Worm (Caenorhabditis elegans): ENCODE data around the gene sre-47.

DNA sequence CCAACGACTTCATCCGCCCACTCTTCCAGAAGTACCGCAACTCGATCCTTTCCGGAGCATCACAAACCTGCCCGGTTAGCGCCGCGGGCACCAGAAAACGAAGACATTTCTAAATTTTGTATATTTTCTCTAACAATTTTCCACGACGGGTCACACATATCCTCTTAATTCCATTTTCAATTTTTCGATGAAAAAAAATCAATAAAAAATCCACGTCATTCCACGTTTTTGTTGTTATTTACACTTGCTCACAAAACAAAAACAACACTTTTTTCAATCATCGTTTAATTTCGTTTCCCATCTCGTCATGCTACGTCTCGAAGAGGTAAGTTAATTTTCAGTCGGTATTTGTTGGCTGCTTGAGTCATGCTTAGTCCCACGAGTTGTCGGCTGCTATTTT lies 23.9 kb upstream of the sre-47 start, which contains the start of gene F01D5.7:
- TF ChIP-seq nhr-179 (tag; optimal IDR thresholded peaks at IDR 0.05) (no peak), aptf-3 (GFP tag; IDR thresholded peaks at IDR 0.05) (no peak), lin-54 (GFP tag; optimal IDR thresholded peaks at IDR 0.05) (no peak), ztf-26 (tag; optimal IDR thresholded peaks at IDR 0.05) (no peak), tbp1 (GFP tag; optimal IDR thresholded peaks at IDR 0.05) (no peak), C06A6.2 (GFP tag; conservative IDR thresholded peaks at IDR 0.05) (no peak), nhr-90 (tag; optimal IDR thresholded peaks at IDR 0.05) (no peak), gei-17 (GFP tag; optimal IDR thresholded peaks at IDR 0.05) (no peak)
